Worm (Caenorhabditis elegans) whole organism, L3 larva: ENCODE measurements around the gene fah-1.

Source experiments
- R02D3.7 ChIP-seq: fragments of 150-350 bp; optimal IDR thresholded peaks from 2 replicates; lab custom pipeline; 2014; ENCODE audit warnings: missing biosample characterization, missing genetic modification characterization
- ZK546.5 ChIP-seq: sonication (generic microtip); optimal IDR thresholded peaks from 2 replicates; lab custom pipeline; 2017; ENCODE audit warnings: missing biosample characterization, missing genetic modification characterization
- ama-1 ChIP-seq: fragments of 150-350 bp; optimal IDR thresholded peaks from 2 replicates; lab custom pipeline; 2018
- ceh-16 ChIP-seq: sonication (generic microtip); optimal IDR thresholded peaks from 2 replicates; lab custom pipeline; 2017; ENCODE audit warnings: missing biosample characterization, missing genetic modification characterization
- ceh-28 ChIP-seq: fragments of 150-350 bp; optimal IDR thresholded peaks from 2 replicates; lab custom pipeline; 2014; ENCODE audit warnings: missing biosample characterization, missing genetic modification reagents, missing genetic modification characterization
- daf-12 ChIP-seq: fragments of 150-350 bp; optimal IDR thresholded peaks from 2 replicates; lab custom pipeline; 2014; ENCODE audit warnings: missing biosample characterization, missing genetic modification reagents, missing genetic modification characterization
- egl-27 ChIP-seq: sonication (generic microtip); optimal IDR thresholded peaks from 4 replicates; lab custom pipeline; 2017; ENCODE audit warnings: missing biosample characterization, missing genetic modification reagents, missing genetic modification characterization
- egl-5 ChIP-seq: fragments of 150-350 bp; optimal IDR thresholded peaks from 2 replicates; lab custom pipeline; 2017; ENCODE audit warnings: missing biosample characterization, missing genetic modification reagents, missing genetic modification characterization, inconsistent platforms
- elt-1 ChIP-seq: fragments of 150-350 bp; optimal IDR thresholded peaks from 2 replicates; lab custom pipeline; 2014; ENCODE audit warnings: missing biosample characterization, missing genetic modification characterization
- elt-2 ChIP-seq: sonication (generic microtip); optimal IDR thresholded peaks from 2 replicates; lab custom pipeline; 2016; ENCODE audit warnings: missing genetic modification reagents, mild to moderate bottlenecking, missing genetic modification characterization, missing compliant biosample characterization
- eor-1 ChIP-seq, 2 experiments: fragments of 150-350 bp; optimal IDR thresholded peaks; 2 replicates each; lab custom pipeline; 2014 to 2018; ENCODE audit warnings: missing biosample characterization in 2 of 2, missing genetic modification characterization in 2 of 2
- fos-1 ChIP-seq: fragments of 150-350 bp; optimal IDR thresholded peaks from 2 replicates; lab custom pipeline; 2014; ENCODE audit warnings: missing biosample characterization, missing genetic modification characterization
- hmg-11 ChIP-seq: sonication (generic microtip); optimal IDR thresholded peaks from 2 replicates; lab custom pipeline; 2016; ENCODE audit warnings: missing genetic modification characterization, missing compliant biosample characterization
- jun-1 ChIP-seq: fragments of 150-350 bp; optimal IDR thresholded peaks from 2 replicates; lab custom pipeline; 2014; ENCODE audit warnings: missing biosample characterization, missing genetic modification reagents, missing genetic modification characterization
- lin-15B ChIP-seq: fragments of 150-350 bp; optimal IDR thresholded peaks from 2 replicates; lab custom pipeline; 2014; ENCODE audit warnings: missing biosample characterization, missing genetic modification characterization
- mdl-1 ChIP-seq: fragments of 150-350 bp; optimal IDR thresholded peaks from 2 replicates; lab custom pipeline; 2014; ENCODE audit warnings: missing biosample characterization, missing genetic modification characterization
- mml-1 ChIP-seq: fragments of 150-350 bp; sonication (generic microtip); optimal IDR thresholded peaks from 3 replicates; lab custom pipeline; 2014; ENCODE audit warnings: missing biosample characterization, missing genetic modification characterization
- nfya-1 ChIP-seq: sonication (generic microtip); optimal IDR thresholded peaks from 2 replicates; lab custom pipeline; 2017; ENCODE audit warnings: missing genetic modification characterization, mild to moderate bottlenecking, missing compliant biosample characterization, antibody characterized with exemption, moderate library complexity; ENCODE audit not compliant: insufficient read depth
- nhr-11 ChIP-seq: fragments of 150-350 bp; optimal IDR thresholded peaks from 2 replicates; lab custom pipeline; 2014; ENCODE audit warnings: missing biosample characterization, missing genetic modification characterization
- nhr-23 ChIP-seq: fragments of 150-350 bp; optimal IDR thresholded peaks from 2 replicates; lab custom pipeline; 2014; ENCODE audit warnings: missing biosample characterization, missing genetic modification reagents, missing genetic modification characterization
- nhr-237 ChIP-seq: fragments of 150-350 bp; optimal IDR thresholded peaks from 2 replicates; lab custom pipeline; 2014; ENCODE audit warnings: missing biosample characterization, missing genetic modification characterization
- nhr-25 ChIP-seq: sonication (generic microtip); optimal IDR thresholded peaks from 2 replicates; lab custom pipeline; 2017; ENCODE audit warnings: missing biosample characterization, missing genetic modification characterization
- nhr-28 ChIP-seq: fragments of 150-350 bp; optimal IDR thresholded peaks from 2 replicates; lab custom pipeline; 2014; ENCODE audit warnings: missing biosample characterization, missing genetic modification characterization
- nhr-76 ChIP-seq: fragments of 150-350 bp; sonication (generic microtip); optimal IDR thresholded peaks from 5 replicates; lab custom pipeline; 2014; ENCODE audit warnings: missing biosample characterization, missing genetic modification characterization
- nhr-77 ChIP-seq: fragments of 150-350 bp; optimal IDR thresholded peaks from 2 replicates; lab custom pipeline; 2014; ENCODE audit warnings: missing biosample characterization, missing genetic modification characterization
- pha-4 ChIP-seq: fragments of 150-350 bp; optimal IDR thresholded peaks from 2 replicates; lab custom pipeline; 2014; ENCODE audit warnings: missing biosample characterization, missing genetic modification reagents, missing genetic modification characterization
- pqm-1 ChIP-seq: fragments of 150-350 bp; optimal IDR thresholded peaks from 2 replicates; lab custom pipeline; 2017; ENCODE audit warnings: missing biosample characterization, missing genetic modification characterization, inconsistent platforms
- sea-2 ChIP-seq: fragments of 150-350 bp; sonication (generic microtip); optimal IDR thresholded peaks from 4 replicates; lab custom pipeline; 2014; ENCODE audit warnings: missing biosample characterization, missing genetic modification reagents, missing genetic modification characterization
- skn-1 ChIP-seq: fragments of 150-350 bp; optimal IDR thresholded peaks from 2 replicates; lab custom pipeline; 2014; ENCODE audit warnings: missing biosample characterization, missing genetic modification characterization
- snpc-4 ChIP-seq: fragments of 150-350 bp; optimal IDR thresholded peaks from 2 replicates; lab custom pipeline; 2014; ENCODE audit warnings: missing biosample characterization, missing genetic modification characterization
- tbx-2 ChIP-seq: sonication (generic microtip); optimal IDR thresholded peaks from 2 replicates; lab custom pipeline; 2016; ENCODE audit warnings: mild to moderate bottlenecking, missing genetic modification characterization, missing compliant biosample characterization
- unc-39 ChIP-seq: sonication (generic microtip); optimal IDR thresholded peaks from 4 replicates; lab custom pipeline; 2017; ENCODE audit warnings: missing biosample characterization, missing genetic modification characterization
- zag-1 ChIP-seq: fragments of 150-350 bp; optimal IDR thresholded peaks from 2 replicates; lab custom pipeline; 2014; ENCODE audit warnings: missing biosample characterization, missing genetic modification characterization
- ztf-4 ChIP-seq: fragments of 150-350 bp; optimal IDR thresholded peaks from 2 replicates; lab custom pipeline; 2014; ENCODE audit warnings: missing biosample characterization, missing genetic modification characterization

The fah-1 gene

DNA sequence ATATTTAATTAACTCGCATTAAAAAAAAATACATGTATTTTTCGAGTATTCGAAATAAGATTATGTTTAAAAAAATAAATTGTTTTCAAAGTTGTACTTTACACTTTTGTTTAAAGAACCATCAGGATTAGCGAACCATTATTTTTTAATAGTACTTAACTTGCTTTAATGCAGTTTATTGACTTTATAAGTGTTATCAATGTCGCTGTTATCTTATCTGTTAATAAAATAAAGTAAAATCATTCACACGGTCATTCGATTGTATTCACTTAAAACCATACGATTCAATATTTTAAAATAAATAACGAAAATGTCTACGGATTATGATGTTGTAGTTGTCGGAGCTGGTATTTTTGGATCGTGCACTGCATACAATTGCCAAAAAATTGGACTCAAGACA, 27.8 kb upstream of the fah-1 start, which contains the start of gene C15B12.1:
Gene C15B12.1, plus strand, starts transcription at position 271 of the 400 bp plus-strand sequence.
- TF ChIP-seq pqm-1 (tag; lab: Kevin White, UChicago) (peak; percentile 76), elt-2 (tag; lab: Kevin White, UChicago) (peak; percentile 67), daf-12 (tag; lab: Kevin White, UChicago) (no peak), jun-1 (tag; lab: Kevin White, UChicago) (no peak), elt-1 (tag; lab: Kevin White, UChicago) (no peak), zag-1 (tag; lab: Kevin White, UChicago) (no peak)
- TF ChIP-seq, all 47 proteins: peak for 2

DNA sequence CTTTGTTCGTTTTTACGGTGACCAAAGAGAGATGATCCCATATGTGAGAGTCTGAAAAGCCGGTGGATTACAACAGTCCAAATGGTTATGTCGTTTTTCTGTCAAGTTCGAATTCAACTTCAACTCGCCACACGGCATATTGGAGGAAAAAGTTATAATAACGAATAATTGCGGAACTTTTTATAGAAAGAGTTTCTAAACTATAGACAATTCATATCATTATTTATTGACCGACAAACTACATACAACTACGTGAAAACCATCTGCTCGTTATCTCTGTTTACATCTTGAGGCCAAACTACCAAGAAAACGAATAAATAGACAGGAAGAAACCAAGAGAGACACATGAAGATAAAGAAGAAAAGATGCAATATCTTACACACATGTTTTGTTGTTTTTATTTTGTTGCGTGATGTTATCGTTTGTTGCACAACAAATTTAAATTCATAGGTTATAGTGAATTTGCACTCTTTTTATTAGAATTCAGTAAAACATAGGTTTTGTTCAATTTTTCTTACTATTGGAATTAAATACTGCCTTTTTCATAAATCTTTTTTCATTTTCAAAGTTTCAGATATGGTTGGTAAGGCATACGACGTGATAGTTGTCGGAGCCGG, 25.1 kb upstream of the fah-1 start, which contains the start of the genes C15B12.4 and C15B12.8:
Gene C15B12.4, minus strand, starts transcription at position 51 of the 617 bp plus-strand sequence.
Gene C15B12.8, plus strand, starts transcription at position 567 of the 617 bp plus-strand sequence.
- no peak for TF ChIP-seq pqm-1 (tag; lab: Kevin White, UChicago)
- no peak for TF ChIP-seq pha-4
- TF ChIP-seq ceh-16 (tag; lab: Kevin White, UChicago) = no peak
- TF ChIP-seq nhr-28 (tag; lab: Kevin White, UChicago) = no peak
- TF ChIP-seq R02D3.7 (tag; lab: Kevin White, UChicago) = no peak
- no peak for TF ChIP-seq mdl-1 (tag; lab: Kevin White, UChicago)
- TF ChIP-seq ztf-4 (tag; lab: Kevin White, UChicago) = no peak
- no peak for TF ChIP-seq nhr-237 (tag; lab: Kevin White, UChicago)
- TF ChIP-seq ama-1 = no peak
- no peak for TF ChIP-seq jun-1 (tag; lab: Kevin White, UChicago)
- no peak for TF ChIP-seq ceh-28 (tag; lab: Kevin White, UChicago)
- no peak for TF ChIP-seq snpc-4 (tag; lab: Kevin White, UChicago)
- TF ChIP-seq lin-15B (tag; lab: Kevin White, UChicago) = no peak

DNA sequence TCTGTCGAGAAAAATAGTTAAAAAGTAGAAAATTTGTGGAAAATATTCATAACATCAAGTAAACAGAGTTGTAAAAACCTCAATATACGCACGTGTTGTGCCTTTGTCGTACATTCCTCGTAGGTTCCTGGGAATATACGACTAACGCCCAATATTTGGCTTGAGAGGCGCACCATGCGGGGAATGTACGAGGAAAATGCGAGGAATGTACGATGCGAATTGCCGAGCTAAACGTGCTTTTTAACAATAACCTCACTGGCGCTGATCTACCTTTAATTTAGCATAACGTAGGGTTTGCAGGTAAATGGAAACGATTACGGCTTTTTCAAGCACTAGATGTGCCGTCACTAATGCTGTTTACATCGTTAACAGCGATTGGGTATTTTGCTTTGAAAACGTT, 19.8 kb upstream of the fah-1 start, which contains the start of gene C15B12.9:
Gene C15B12.9, plus strand, starts transcription at position 301 of the 400 bp plus-strand sequence.
- TF ChIP-seq mml-1 (no peak), unc-39 (no peak), hmg-11 (tag; lab: Kevin White, UChicago) (no peak), sea-2 (GFP tag; lab: Kevin White, UChicago) (no peak), eor-1 (tag; optimal IDR thresholded peaks at IDR 0.05; lab: Kevin White, UChicago) (no peak), snpc-4 (tag; lab: Kevin White, UChicago) (no peak), nhr-23 (tag; lab: Kevin White, UChicago) (no peak), egl-5 (no peak), R02D3.7 (tag; lab: Kevin White, UChicago) (no peak), nhr-25 (no peak), nhr-77 (tag; lab: Kevin White, UChicago) (no peak), mdl-1 (tag; lab: Kevin White, UChicago) (no peak), egl-27 (tag; lab: Kevin White, UChicago) (no peak), skn-1 (tag; lab: Kevin White, UChicago) (no peak), tbx-2 (tag; lab: Kevin White, UChicago) (no peak), ceh-16 (tag; lab: Kevin White, UChicago) (no peak), daf-12 (tag; lab: Kevin White, UChicago) (no peak), jun-1 (tag; lab: Kevin White, UChicago) (no peak), nhr-76 (no peak)

DNA sequence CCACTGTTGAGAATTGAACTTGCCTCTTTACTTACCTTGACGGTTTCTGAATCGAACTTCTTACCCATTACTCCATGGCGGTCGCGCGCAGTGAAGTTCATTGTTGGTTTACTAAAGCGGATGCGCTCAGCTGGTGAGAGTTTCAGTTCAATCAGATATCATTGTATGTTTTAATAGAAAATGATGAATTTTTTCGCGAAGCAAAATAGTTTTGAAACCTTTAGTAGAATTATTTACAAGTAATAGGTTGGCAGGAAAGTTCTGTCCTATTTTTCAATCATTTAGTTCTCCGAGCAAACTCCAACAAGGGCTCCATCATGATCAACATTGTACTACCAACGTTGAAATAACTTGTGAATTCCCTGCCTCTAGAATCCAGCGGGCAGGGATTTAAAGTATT, 18.7 kb upstream of the fah-1 start, which contains the start of gene C15B12.3:
Gene C15B12.3, minus strand, starts transcription at position 101 of the 400 bp plus-strand sequence.
- TF ChIP-seq nfya-1 (no peak), tbx-2 (tag; lab: Kevin White, UChicago) (no peak), sea-2 (GFP tag; lab: Kevin White, UChicago) (no peak), nhr-11 (no peak), ceh-28 (tag; lab: Kevin White, UChicago) (no peak), fos-1 (tag; lab: Kevin White, UChicago) (no peak), mdl-1 (tag; lab: Kevin White, UChicago) (no peak), egl-27 (tag; lab: Kevin White, UChicago) (no peak), R02D3.7 (tag; lab: Kevin White, UChicago) (no peak), ZK546.5 (tag; lab: Kevin White, UChicago) (no peak)
- TF ChIP-seq, all 47 proteins: peak for 0
